Fruit fly (Drosophila melanogaster): ENCODE results near the gene CG31759.

dm6 chr2L:12192978-12193377 lies 14.5 kb upstream of the CG31759 start:
- TF ChIP-seq CG7045 (GFP tag; optimal IDR thresholded peaks at IDR 0.05) (no peak), kay (GFP tag; ENCODE audit: borderline replicate concordance) (no peak), CG5204 (GFP tag; optimal IDR thresholded peaks at IDR 0.05) (no peak), toe (GFP tag; optimal IDR thresholded peaks at IDR 0.05) (no peak)

All from whole organism, adult.